Worm (Caenorhabditis elegans) whole organism, L4/young adult: ENCODE results near the gene sre-50.

Experiments
- W03F9.2 ChIP-seq: fragments of 150-350 bp; optimal IDR thresholded peaks from 2 replicates; lab custom pipeline; 2014; ENCODE audit warnings: missing biosample characterization, missing genetic modification characterization
- dao-5 ChIP-seq: sonication (generic microtip); optimal IDR thresholded peaks from 2 replicates; lab custom pipeline; 2016; ENCODE audit warnings: missing genotype, missing genetic modification characterization, moderate library complexity, missing compliant biosample characterization
- him-1 ChIP-seq: sonication (generic microtip); optimal IDR thresholded peaks from 2 replicates; lab custom pipeline; 2016; ENCODE audit warnings: missing genotype, missing genetic modification reagents, missing genetic modification characterization, missing compliant biosample characterization

DNA sequence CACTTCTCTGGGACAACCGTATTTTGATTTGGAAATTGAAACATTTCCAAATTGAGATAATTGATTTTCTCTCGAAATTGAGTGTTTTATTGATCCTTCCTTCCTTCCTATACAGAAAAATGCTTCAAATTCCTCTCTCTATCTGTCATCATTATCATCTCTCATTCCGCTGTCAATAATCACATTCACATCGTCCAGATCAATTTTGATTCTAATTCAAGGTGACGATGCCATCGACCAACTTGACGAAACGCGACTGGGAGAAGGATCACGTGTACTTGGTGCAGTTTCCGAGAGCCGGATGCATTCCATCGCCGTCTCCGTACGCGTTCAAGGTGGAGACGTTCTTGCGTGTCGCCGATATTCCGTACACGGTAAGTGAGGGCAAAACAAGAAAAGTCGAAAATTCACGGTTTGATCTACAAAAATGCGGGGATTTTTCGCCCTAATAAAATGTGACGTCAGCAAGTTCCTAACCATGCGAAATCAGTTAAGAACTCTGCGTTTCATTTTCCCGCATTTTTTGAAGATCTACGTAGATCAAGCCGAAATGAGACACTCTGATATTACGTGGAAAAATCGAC is 39.3 kb upstream of the sre-50 start, which contains the start of gene faxc-1:
- TF ChIP-seq him-1 (tag; lab: Kevin White, UChicago) (no peak), W03F9.2 (tag; lab: Kevin White, UChicago) (no peak), dao-5 (tag; lab: Kevin White, UChicago) (no peak)
